Fruit fly (Drosophila melanogaster) whole organism, embryonic: Measurements from ENCODE around the gene Pdxk.

Source experiments
- Abd-B ChIP-seq: fragments of 200-800 bp; sonication (Bioruptor generic); optimal IDR thresholded peaks from 2 replicates; lab custom pipeline; 2018; ENCODE audit warnings: missing biosample characterization, mild to moderate bottlenecking, missing genetic modification characterization, moderate library complexity
- Awh ChIP-seq: fragments of 200-800 bp; sonication (Bioruptor generic); IDR thresholded peaks from 2 replicates; pipeline ENCODE4, ENCODE4 v1.3.6; 2022; ENCODE audit warnings: missing biosample characterization, missing genetic modification characterization
- CG10209 ChIP-seq: fragments of 200-800 bp; sonication (Bioruptor generic); optimal IDR thresholded peaks from 3 replicates; lab custom pipeline; 2017; ENCODE audit warnings: missing biosample characterization, mild to moderate bottlenecking, missing genetic modification characterization, missing genetic modification reagents
- CG10565 ChIP-seq: fragments of 200-800 bp; sonication (Bioruptor generic); optimal IDR thresholded peaks from 3 replicates; lab custom pipeline; 2016; ENCODE audit warnings: missing biosample characterization, mild to moderate bottlenecking, missing genetic modification characterization
- CG11398 ChIP-seq: fragments of 200-800 bp; sonication (Bioruptor generic); optimal IDR thresholded peaks from 2 replicates; lab custom pipeline; 2016; ENCODE audit warnings: missing biosample characterization, missing genetic modification characterization
- CG13287 ChIP-seq: fragments of 200-800 bp; sonication (Bioruptor generic); IDR thresholded peaks from 2 replicates; pipeline ENCODE4 v1.3.6; 2022; ENCODE audit warnings: missing biosample characterization, missing genetic modification characterization; ENCODE audit not compliant: partially characterized antibody
- CG13624 ChIP-seq: fragments of 200-800 bp; sonication (Bioruptor generic); optimal IDR thresholded peaks from 2 replicates; lab custom pipeline; 2016; ENCODE audit warnings: missing biosample characterization, missing genetic modification characterization
- CG14441 ChIP-seq: fragments of 200-800 bp; sonication (Bioruptor generic); IDR thresholded peaks from 2 replicates; pipeline ENCODE4 v1.3.6; 2022; ENCODE audit warnings: missing biosample characterization, missing genetic modification characterization
- CG14667 ChIP-seq: fragments of 200-800 bp; sonication (Bioruptor generic); IDR thresholded peaks from 2 replicates; pipeline ENCODE4 v1.3.6; 2022; ENCODE audit warnings: missing biosample characterization, missing genetic modification characterization
- CG14965 ChIP-seq: fragments of 200-800 bp; sonication (Bioruptor generic); optimal IDR thresholded peaks from 2 replicates; lab custom pipeline; 2016; ENCODE audit warnings: missing biosample characterization, missing genetic modification characterization, borderline replicate concordance
- CG17328 ChIP-seq: fragments of 200-800 bp; sonication (Bioruptor generic); IDR thresholded peaks from 2 replicates; pipeline ENCODE4 v1.3.6; 2022; ENCODE audit warnings: missing biosample characterization, missing genetic modification characterization
- CG18476 ChIP-seq: fragments of 200-800 bp; sonication (Bioruptor generic); optimal IDR thresholded peaks from 2 replicates; lab custom pipeline; 2016; ENCODE audit warnings: missing biosample characterization, mild to moderate bottlenecking, missing genetic modification characterization
- CG2678 ChIP-seq: fragments of 200-800 bp; sonication (Bioruptor generic); optimal IDR thresholded peaks from 3 replicates; lab custom pipeline; 2019; ENCODE audit warnings: missing biosample characterization, mild to moderate bottlenecking, missing genetic modification characterization, moderate library complexity
- CG2875 ChIP-seq: fragments of 200-800 bp; sonication (Bioruptor generic); optimal IDR thresholded peaks from 2 replicates; lab custom pipeline; 2017; ENCODE audit warnings: missing biosample characterization, mild to moderate bottlenecking, missing genetic modification characterization, missing genetic modification reagents
- CG3065 ChIP-seq: fragments of 200-800 bp; sonication (Bioruptor generic); optimal IDR thresholded peaks from 2 replicates; lab custom pipeline; 2016; ENCODE audit warnings: missing biosample characterization, missing genetic modification characterization
- CG42726 ChIP-seq: fragments of 200-800 bp; sonication (Bioruptor generic); IDR thresholded peaks from 2 replicates; pipeline ENCODE4 v1.3.6; 2022; ENCODE audit warnings: missing biosample characterization, missing genetic modification characterization; ENCODE audit not compliant: partially characterized antibody
- CG4328 ChIP-seq: fragments of 200-800 bp; sonication (Bioruptor generic); optimal IDR thresholded peaks from 3 replicates; lab custom pipeline; 2017; ENCODE audit warnings: missing biosample characterization, missing genetic modification reagents, missing genetic modification characterization
- CG4404 ChIP-seq: fragments of 200-800 bp; sonication (Bioruptor generic); IDR thresholded peaks from 2 replicates; pipeline ENCODE4 v1.3.6; 2022; ENCODE audit warnings: missing biosample characterization, missing genetic modification characterization
- CG5245 ChIP-seq: fragments of 200-800 bp; sonication (Bioruptor generic); optimal IDR thresholded peaks from 3 replicates; lab custom pipeline; 2016; ENCODE audit warnings: missing biosample characterization, missing genetic modification characterization
- CG7839 ChIP-seq: fragments of 200-800 bp; sonication (Bioruptor generic); optimal IDR thresholded peaks from 3 replicates; lab custom pipeline; 2018; ENCODE audit warnings: missing biosample characterization, mild to moderate bottlenecking, missing genetic modification characterization, moderate library complexity
- CG7987 ChIP-seq: fragments of 200-800 bp; sonication (Bioruptor generic); optimal IDR thresholded peaks from 2 replicates; lab custom pipeline; 2018; ENCODE audit warnings: missing biosample characterization, mild to moderate bottlenecking, missing genetic modification characterization, moderate library complexity
- CG8924 ChIP-seq: fragments of 200-800 bp; optimal IDR thresholded peaks from 3 replicates; lab custom pipeline; 2019; ENCODE audit warnings: missing biosample characterization, mild to moderate bottlenecking, missing genetic modification characterization, moderate library complexity
- CG9797 ChIP-seq: fragments of 200-800 bp; sonication (Bioruptor generic); optimal IDR thresholded peaks from 3 replicates; lab custom pipeline; 2018; ENCODE audit warnings: missing biosample characterization, mild to moderate bottlenecking, missing genetic modification characterization
- CG9932 ChIP-seq: fragments of 200-800 bp; sonication (Bioruptor generic); IDR thresholded peaks from 2 replicates; pipeline ENCODE4 v1.3.6; 2022; ENCODE audit warnings: missing biosample characterization, missing genetic modification characterization
- Camta ChIP-seq: fragments of 200-800 bp; sonication (Bioruptor generic); optimal IDR thresholded peaks from 2 replicates; lab custom pipeline; 2016; ENCODE audit warnings: missing biosample characterization, missing genetic modification characterization
- CkIIα-i1 ChIP-seq: fragments of 200-800 bp; sonication (Bioruptor generic); IDR thresholded peaks from 2 replicates; pipeline ENCODE4 v1.3.6; 2022; ENCODE audit warnings: missing biosample characterization, missing genetic modification characterization
- Dip2 ChIP-seq: fragments of 200-800 bp; sonication (Bioruptor generic); IDR thresholded peaks from 2 replicates; pipeline ENCODE4 v1.3.6; 2022; ENCODE audit warnings: missing biosample characterization, missing genetic modification characterization
- Ets97D ChIP-seq: fragments of 200-800 bp; sonication (Bioruptor generic); optimal IDR thresholded peaks from 3 replicates; lab custom pipeline; 2016; ENCODE audit warnings: missing biosample characterization, missing genetic modification characterization
- Gsc ChIP-seq: fragments of 200-800 bp; sonication (Bioruptor generic); IDR thresholded peaks from 2 replicates; pipeline ENCODE4 v1.3.6; 2022; ENCODE audit warnings: missing biosample characterization, missing genetic modification characterization
- MBD-R2 ChIP-seq: fragments of 200-800 bp; sonication (Bioruptor generic); IDR thresholded peaks from 2 replicates; pipeline ENCODE4 v1.3.6; 2022; ENCODE audit warnings: missing biosample characterization, missing genetic modification characterization
- NC2β ChIP-seq: fragments of 200-800 bp; sonication (Bioruptor generic); optimal IDR thresholded peaks from 2 replicates; lab custom pipeline; 2016; ENCODE audit warnings: missing biosample characterization, missing genetic modification characterization
- NFAT ChIP-seq: fragments of 200-800 bp; sonication (Bioruptor generic); IDR thresholded peaks from 2 replicates; pipeline ENCODE4 v1.3.6; 2022; ENCODE audit warnings: missing biosample characterization, missing genetic modification characterization
- Nf-YC ChIP-seq: fragments of 200-800 bp; optimal IDR thresholded peaks from 3 replicates; lab custom pipeline; 2019; ENCODE audit warnings: missing biosample characterization, mild to moderate bottlenecking, missing genetic modification characterization, moderate library complexity
- Oaz ChIP-seq: fragments of 200-800 bp; sonication (Bioruptor generic); IDR thresholded peaks from 2 replicates; pipeline ENCODE4 v1.3.6; 2022; ENCODE audit warnings: missing biosample characterization, missing genetic modification characterization
- chn ChIP-seq: fragments of 200-800 bp; sonication (Bioruptor generic); optimal IDR thresholded peaks from 2 replicates; lab custom pipeline; 2016; ENCODE audit warnings: missing biosample characterization, missing genetic modification characterization
- corto ChIP-seq: fragments of 200-800 bp; sonication (Bioruptor generic); optimal IDR thresholded peaks from 2 replicates; lab custom pipeline; 2016; ENCODE audit warnings: missing biosample characterization, mild to moderate bottlenecking, missing genetic modification characterization, moderate library complexity
- disco-r ChIP-seq: fragments of 200-800 bp; sonication (Bioruptor generic); optimal IDR thresholded peaks from 2 replicates; lab custom pipeline; 2016; ENCODE audit warnings: missing biosample characterization, missing genetic modification characterization
- fd102C ChIP-seq: fragments of 200-800 bp; sonication (Bioruptor generic); optimal IDR thresholded peaks from 2 replicates; lab custom pipeline; 2018; ENCODE audit warnings: missing biosample characterization, mild to moderate bottlenecking, missing genetic modification characterization, moderate library complexity
- nom ChIP-seq: fragments of 200-800 bp; sonication (Bioruptor generic); optimal IDR thresholded peaks from 2 replicates; lab custom pipeline; 2017; ENCODE audit warnings: missing biosample characterization, missing genetic modification characterization, mild to moderate bottlenecking, moderate library complexity, missing genetic modification reagents
- sima ChIP-seq: fragments of 200-800 bp; sonication (Bioruptor generic); optimal IDR thresholded peaks from 2 replicates; lab custom pipeline; 2016; ENCODE audit warnings: missing biosample characterization, missing genetic modification characterization
- sr ChIP-seq: fragments of 200-800 bp; sonication (Bioruptor generic); IDR thresholded peaks from 3 replicates; pipeline ENCODE4 v1.3.6; 2022; ENCODE audit warnings: missing biosample characterization, missing genetic modification characterization
- ssp ChIP-seq: fragments of 200-800 bp; sonication (Bioruptor generic); IDR thresholded peaks from 2 replicates; pipeline ENCODE4 v1.3.6; 2022; ENCODE audit warnings: missing biosample characterization, missing genetic modification characterization
- stwl ChIP-seq: fragments of 200-800 bp; sonication (Bioruptor generic); optimal IDR thresholded peaks from 3 replicates; lab custom pipeline; 2018; ENCODE audit warnings: missing biosample characterization, mild to moderate bottlenecking, missing genetic modification characterization, moderate library complexity
- tap ChIP-seq: fragments of 200-800 bp; optimal IDR thresholded peaks from 3 replicates; lab custom pipeline; 2019; ENCODE audit warnings: missing biosample characterization, mild to moderate bottlenecking, missing genetic modification characterization, moderate library complexity
- tll ChIP-seq, 2 experiments: fragments of 200-800 bp in 1 of 2; fragments of >200 bp in 1 of 2; sonication (Bioruptor generic) in 1 of 2; optimal IDR thresholded peaks; 2 replicates each; lab custom pipeline; 2017 to 2019; ENCODE audit warnings: missing biosample characterization in 2 of 2, missing genetic modification characterization in 2 of 2, mild to moderate bottlenecking in 1 of 2, moderate library complexity in 1 of 2
- ttk ChIP-seq: fragments of 200-800 bp; sonication (Bioruptor generic); IDR thresholded peaks from 2 replicates; pipeline ENCODE4 v2.1.2; 2022; ENCODE audit warnings: missing biosample characterization, missing genetic modification characterization
- yki ChIP-seq: fragments of >200 bp; optimal IDR thresholded peaks from 3 replicates; lab custom pipeline; 2018

Gene Pdxk

dm6 chr3L:9381602-9382001 is 21.5 kb downstream of the Pdxk start, which contains the start of gene Hsp23 (continued):
- TF ChIP-seq NFAT, result no peak

- TF ChIP-seq CG7839, result peak; percentile 99
- peak; percentile 99 for TF ChIP-seq CG2875 (GFP tag; lab: Kevin White, UChicago)
- TF ChIP-seq fd102C, result peak; percentile 55
- peak; percentile 98 for TF ChIP-seq nom
- TF ChIP-seq CG13624 (GFP tag; lab: Kevin White, UChicago), result peak; percentile 96
- TF ChIP-seq tll (GFP tag; optimal IDR thresholded peaks at IDR 0.05; lab: Kevin White, UChicago), result peak in 1 of 2 experiments; percentile 50
- peak; percentile 92 for TF ChIP-seq CG10565
- peak; percentile 84 for TF ChIP-seq CG4328 (GFP tag; lab: Kevin White, UChicago)
- TF ChIP-seq stwl, result peak; percentile 65
- peak; percentile 98 for TF ChIP-seq CG8924
- peak; percentile 98 for TF ChIP-seq Camta (GFP tag; lab: Kevin White, UChicago)
- TF ChIP-seq CG14667 (GFP tag; lab: Robert Waterston, UW), result peak; percentile 98
- peak; percentile 90 for TF ChIP-seq Ets97D (GFP tag; lab: Kevin White, UChicago)
- TF ChIP-seq NC2β (GFP tag; lab: Kevin White, UChicago), result peak; percentile 85
- TF ChIP-seq CG10209 (GFP tag; lab: Kevin White, UChicago), result peak; percentile 98
- TF ChIP-seq CG11398 (GFP tag; lab: Kevin White, UChicago), result peak; percentile 60
- TF ChIP-seq corto (GFP tag; lab: Kevin White, UChicago), result peak; percentile 100
- TF ChIP-seq CG18476, result peak; percentile 98
- TF ChIP-seq chn (GFP tag; lab: Kevin White, UChicago), result peak; percentile 96
- TF ChIP-seq Dip2 (GFP tag; lab: Robert Waterston, UW), result peak; percentile 75
- peak; percentile 99 for TF ChIP-seq CG5245 (GFP tag; lab: Kevin White, UChicago)
- peak; percentile 96 for TF ChIP-seq tap (tag; lab: Kevin White, UChicago)
- peak; percentile 33; the same call in 1 of the 2 replicates for TF ChIP-seq CG42726 (GFP tag; lab: Robert Waterston, UW)
- TF ChIP-seq CG9797 (GFP tag; lab: Kevin White, UChicago), result peak; percentile 50
- TF ChIP-seq CG7987 (GFP tag; lab: Kevin White, UChicago), result peak; percentile 96
- TF ChIP-seq Oaz (GFP tag; lab: Robert Waterston, UW), result peak; percentile 89
- TF ChIP-seq disco-r, result peak; percentile 87
- TF ChIP-seq CG17328, result peak; percentile 98
- TF ChIP-seq Gsc (GFP tag; lab: Robert Waterston, UW), result peak; percentile 97
- peak; percentile 95 for TF ChIP-seq CG3065 (GFP tag; lab: Kevin White, UChicago)
- peak; percentile 94 for TF ChIP-seq ssp (GFP tag; lab: Robert Waterston, UW)
- peak; percentile 99 for TF ChIP-seq Awh
- TF ChIP-seq ttk (GFP tag; lab: Robert Waterston, UW), result peak; percentile 98
- peak; percentile 96 for TF ChIP-seq MBD-R2 (GFP tag; lab: Robert Waterston, UW)
- TF ChIP-seq CG9932 (GFP tag; lab: Robert Waterston, UW), result peak; percentile 96
- no peak; the same call in 1 of the 2 replicates for TF ChIP-seq CG13287 (GFP tag; lab: Robert Waterston, UW)
- TF ChIP-seq CkIIα-i1 (GFP tag; lab: Robert Waterston, UW), result peak; percentile 82
- TF ChIP-seq CG14965, result peak; percentile 61
- peak; percentile 82 for TF ChIP-seq Nf-YC (tag; lab: Kevin White, UChicago)
- peak; percentile 99 for TF ChIP-seq CG4404 (GFP tag; lab: Robert Waterston, UW)
- TF ChIP-seq CG2678, result peak; percentile 98
- TF ChIP-seq yki (lab: Kevin White, UChicago), result no peak
- TF ChIP-seq Abd-B (GFP tag; lab: Kevin White, UChicago), result peak; percentile 97
- TF ChIP-seq CG14441 (GFP tag; lab: Robert Waterston, UW), result peak; percentile 99
- TF ChIP-seq sima (GFP tag; lab: Kevin White, UChicago), result peak; percentile 68
- peak; percentile 97 for TF ChIP-seq sr (GFP tag; lab: Robert Waterston, UW)
These were observed 23.4 kb downstream of the Pdxk start, which contains the start of gene Hsp27 for dm6 chr3L:9383345-9384075. TSS of gene Hsp27 (plus strand) at chr3L:9384063.
